Worm (Caenorhabditis elegans): Measurements from ENCODE around the gene T13H5.8.

Gene T13H5.8

ce11 chrII:8568234-8568969 lies 50.1 kb downstream of the T13H5.8 start:
- TF ChIP-seq dao-5 (tag; optimal IDR thresholded peaks at IDR 0.05) (no peak), W03F9.2 (tag; optimal IDR thresholded peaks at IDR 0.05) (no peak)

- TF ChIP-seq him-1 (tag; optimal IDR thresholded peaks at IDR 0.05) (peak; percentile 1), dao-5 (tag; optimal IDR thresholded peaks at IDR 0.05) (no peak), W03F9.2 (tag; optimal IDR thresholded peaks at IDR 0.05) (peak; percentile 97)
Measured at ce11 chrII:8569038-8569977, 51.0 kb downstream of the T13H5.8 start, which contains the start of the genes col-38 and rpl-5. Gene col-38 (minus strand): TSS chrII:8569088. Gene rpl-5 (plus strand): TSS chrII:8569927.

Data from whole organism, L4/young adult.